Worm (Caenorhabditis elegans) whole organism, mixed stage, embryonic: ENCODE data around the gene lgc-56.
"Not testable (repeated sequence)": the region's sequence is repeated elsewhere in the genome, so short reads cannot be mapped to it uniquely, and the experiment has no call there.

Source experiments
- bed-3 ChIP-seq: fragments of 200-800 bp; sonication (Bioruptor generic); optimal IDR thresholded peaks from 3 replicates; lab custom pipeline; 2018; ENCODE audit warnings: mild to moderate bottlenecking, missing genetic modification characterization, moderate library complexity, missing compliant biosample characterization
- blmp-1 ChIP-seq: fragments of 150-350 bp; optimal IDR thresholded peaks from 2 replicates; lab custom pipeline; 2014; ENCODE audit warnings: missing biosample characterization, missing genetic modification characterization
- ceh-39 ChIP-seq: fragments of 150-350 bp; optimal IDR thresholded peaks from 2 replicates; lab custom pipeline; 2014; ENCODE audit warnings: missing biosample characterization, missing genetic modification characterization
- ceh-83 ChIP-seq: fragments of 200-800 bp; sonication (Bioruptor generic); optimal IDR thresholded peaks from 2 replicates; lab custom pipeline; 2018; ENCODE audit warnings: mild to moderate bottlenecking, missing genetic modification characterization, missing compliant biosample characterization
- ces-1 ChIP-seq: fragments of 150-350 bp; optimal IDR thresholded peaks from 2 replicates; lab custom pipeline; 2014; ENCODE audit warnings: missing biosample characterization, missing genetic modification reagents, missing genetic modification characterization
- cnd-1 ChIP-seq: fragments of 200-800 bp; sonication (Bioruptor generic); optimal IDR thresholded peaks from 2 replicates; lab custom pipeline; 2018; ENCODE audit warnings: mild to moderate bottlenecking, missing genetic modification characterization, missing compliant biosample characterization
- drap-1 ChIP-seq: fragments of 200-800 bp; sonication (Bioruptor generic); optimal IDR thresholded peaks from 3 replicates; lab custom pipeline; 2018; ENCODE audit warnings: mild to moderate bottlenecking, missing genetic modification characterization, missing compliant biosample characterization
- elt-1 ChIP-seq: sonication (generic microtip); optimal IDR thresholded peaks from 2 replicates; lab custom pipeline; 2017; ENCODE audit warnings: missing genetic modification characterization, mild to moderate bottlenecking, missing compliant biosample characterization, antibody characterized with exemption, moderate library complexity, borderline replicate concordance; ENCODE audit not compliant: insufficient read depth
- elt-3 ChIP-seq: fragments of 150-350 bp; optimal IDR thresholded peaks from 2 replicates; lab custom pipeline; 2014; ENCODE audit warnings: missing biosample characterization, missing genetic modification characterization
- flh-1 ChIP-seq: fragments of 200-800 bp; sonication (Bioruptor generic); optimal IDR thresholded peaks from 2 replicates; lab custom pipeline; 2018; ENCODE audit warnings: mild to moderate bottlenecking, missing genetic modification characterization, moderate library complexity, missing compliant biosample characterization
- ham-2 ChIP-seq: fragments of 200-800 bp; sonication (Bioruptor generic); optimal IDR thresholded peaks from 2 replicates; lab custom pipeline; 2018; ENCODE audit warnings: mild to moderate bottlenecking, missing genetic modification characterization, missing compliant biosample characterization
- hlh-1 ChIP-seq: fragments of 150-350 bp; optimal IDR thresholded peaks from 2 replicates; lab custom pipeline; 2014; ENCODE audit warnings: missing biosample characterization, missing genetic modification reagents, missing genetic modification characterization
- lin-13 ChIP-seq: fragments of 150-350 bp; optimal IDR thresholded peaks from 2 replicates; lab custom pipeline; 2014; ENCODE audit warnings: missing biosample characterization, missing genetic modification characterization
- lsy-2 ChIP-seq: fragments of 150-350 bp; optimal IDR thresholded peaks from 2 replicates; lab custom pipeline; 2014; ENCODE audit warnings: missing biosample characterization, missing genetic modification characterization
- mab-5 ChIP-seq: fragments of 150-350 bp; optimal IDR thresholded peaks from 2 replicates; lab custom pipeline; 2014; ENCODE audit warnings: missing biosample characterization, missing genetic modification characterization
- mep-1 ChIP-seq: fragments of 150-350 bp; optimal IDR thresholded peaks from 2 replicates; lab custom pipeline; 2017; ENCODE audit warnings: missing biosample characterization, missing genetic modification reagents, missing genetic modification characterization, inconsistent platforms
- mls-2 ChIP-seq: sonication (generic microtip); optimal IDR thresholded peaks from 2 replicates; lab custom pipeline; 2016; ENCODE audit warnings: mild to moderate bottlenecking, missing genetic modification characterization, moderate library complexity, missing compliant biosample characterization
- nhr-237 ChIP-seq: fragments of 150-350 bp; optimal IDR thresholded peaks from 2 replicates; lab custom pipeline; 2014; ENCODE audit warnings: missing biosample characterization, missing genetic modification characterization
- nhr-28 ChIP-seq: fragments of 150-350 bp; optimal IDR thresholded peaks from 2 replicates; lab custom pipeline; 2014; ENCODE audit warnings: missing biosample characterization, missing genetic modification characterization
- nhr-76 ChIP-seq: sonication (generic microtip); optimal IDR thresholded peaks from 2 replicates; lab custom pipeline; 2017; ENCODE audit warnings: missing biosample characterization, missing genetic modification characterization
- pha-4 ChIP-seq: fragments of 150-350 bp; optimal IDR thresholded peaks from 2 replicates; lab custom pipeline; 2018; ENCODE audit warnings: missing biosample characterization, missing genetic modification reagents, missing genetic modification characterization
- snpc-4 ChIP-seq: fragments of 150-350 bp; optimal IDR thresholded peaks from 2 replicates; lab custom pipeline; 2014; ENCODE audit warnings: missing biosample characterization, missing genetic modification characterization
- sptf-1 ChIP-seq: sonication (generic microtip); optimal IDR thresholded peaks from 2 replicates; lab custom pipeline; 2017; ENCODE audit warnings: mild to moderate bottlenecking, missing genetic modification characterization, moderate library complexity, missing compliant biosample characterization
- tbx-8 ChIP-seq: fragments of 200-800 bp; sonication (Bioruptor generic); optimal IDR thresholded peaks from 2 replicates; lab custom pipeline; 2018; ENCODE audit warnings: mild to moderate bottlenecking, missing genetic modification characterization, moderate library complexity, missing compliant biosample characterization
- unc-39 ChIP-seq: fragments of 150-350 bp; optimal IDR thresholded peaks from 2 replicates; lab custom pipeline; 2014; ENCODE audit warnings: missing biosample characterization, missing genetic modification characterization
- unc-62 ChIP-seq: fragments of 150-350 bp; optimal IDR thresholded peaks from 2 replicates; lab custom pipeline; 2014; ENCODE audit warnings: missing biosample characterization, missing genetic modification reagents, missing genetic modification characterization
- zip-8 ChIP-seq: fragments of 150-350 bp; optimal IDR thresholded peaks from 2 replicates; lab custom pipeline; 2014; ENCODE audit warnings: missing biosample characterization, missing genetic modification characterization
- ztf-11 ChIP-seq: fragments of 150-350 bp; optimal IDR thresholded peaks from 2 replicates; lab custom pipeline; 2014; ENCODE audit warnings: missing biosample characterization, missing genetic modification characterization

lgc-56 gene

ce11 chrII:5105020-5105419, 25.2 kb upstream of the lgc-56 start (continued):
- peak; percentile 53 for TF ChIP-seq nhr-237
- peak; percentile 98 for TF ChIP-seq cnd-1 (tag; lab: Kevin White, UChicago)
- TF ChIP-seq mls-2: peak; percentile 99
- peak; percentile 96 for TF ChIP-seq tbx-8
- TF ChIP-seq mep-1 (tag; lab: Kevin White, UChicago): peak; percentile 92
- TF ChIP-seq, all 35 proteins: peak for 29

ce11 chrII:5109693-5110092, 20.5 kb upstream of the lgc-56 start, which contains the start of gene F09C12.2:
F09C12.2 (plus strand) TSS chrII:5110012.
- TF ChIP-seq flh-1 (GFP tag; lab: Kevin White, UChicago): no peak
- no peak for TF ChIP-seq ceh-83 (GFP tag; lab: Kevin White, UChicago)
- no peak for TF ChIP-seq ceh-39
- TF ChIP-seq blmp-1 (tag; lab: Kevin White, UChicago): no peak
- no peak for TF ChIP-seq ztf-11 (tag; lab: Kevin White, UChicago)
- TF ChIP-seq elt-3: no peak
- no peak for TF ChIP-seq hlh-1 (tag; lab: Kevin White, UChicago)
- no peak for TF ChIP-seq bed-3 (GFP tag; lab: Kevin White, UChicago)
- TF ChIP-seq zip-8: no peak
- TF ChIP-seq nhr-237: no peak
- no peak for TF ChIP-seq nhr-76 (tag; lab: Kevin White, UChicago)
- no peak for TF ChIP-seq lsy-2 (tag; lab: Kevin White, UChicago)
- no peak for TF ChIP-seq unc-39
- no peak for TF ChIP-seq drap-1 (GFP tag; lab: Kevin White, UChicago)
- TF ChIP-seq mep-1 (tag; lab: Kevin White, UChicago): no peak
- no peak for TF ChIP-seq nhr-28 (tag; lab: Kevin White, UChicago)
- TF ChIP-seq pha-4 (tag; lab: Kevin White, UChicago): no peak
- no peak for TF ChIP-seq lin-13 (tag; lab: Kevin White, UChicago)
- no peak for TF ChIP-seq unc-62 (GFP tag; lab: Kevin White, UChicago)

- TF ChIP-seq nhr-237: no peak
- TF ChIP-seq zip-8: no peak
- TF ChIP-seq mab-5: no peak
- no peak for TF ChIP-seq elt-3
- no peak for TF ChIP-seq sptf-1 (tag; lab: Kevin White, UChicago)
- TF ChIP-seq ztf-11 (tag; lab: Kevin White, UChicago): no peak
- no peak for TF ChIP-seq ceh-83 (GFP tag; lab: Kevin White, UChicago)
- no peak for TF ChIP-seq elt-1 (tag; lab: Kevin White, UChicago)
Observed at ce11 chrII:5112082-5112481, 18.1 kb upstream of the lgc-56 start, which contains the start of gene F09C12.8. F09C12.8 (plus strand) TSS chrII:5112382.

ce11 chrII:5115235-5115634, 14.9 kb upstream of the lgc-56 start, which contains the start of gene msp-74:
msp-74 (minus strand) TSS chrII:5115335.
- TF ChIP-seq mab-5; ham-2 (GFP tag; lab: Kevin White, UChicago); snpc-4 (tag; lab: Kevin White, UChicago): not testable (repeated sequence)
- TF ChIP-seq, all 35 proteins: peak for 0; not testable (repeated sequence) for 35

- no peak for TF ChIP-seq mab-5
- no peak for TF ChIP-seq blmp-1 (tag; lab: Kevin White, UChicago)
- no peak for TF ChIP-seq elt-1 (tag; lab: Kevin White, UChicago)
- TF ChIP-seq ztf-11 (tag; lab: Kevin White, UChicago): no peak
- no peak for TF ChIP-seq unc-62 (GFP tag; lab: Kevin White, UChicago)
- TF ChIP-seq ceh-83 (GFP tag; lab: Kevin White, UChicago): no peak
- no peak for TF ChIP-seq zip-8
- TF ChIP-seq pha-4 (tag; lab: Kevin White, UChicago): no peak
- TF ChIP-seq lsy-2 (tag; lab: Kevin White, UChicago): no peak
- TF ChIP-seq bed-3 (GFP tag; lab: Kevin White, UChicago): no peak
- TF ChIP-seq nhr-237: no peak
- TF ChIP-seq mls-2: no peak
- TF ChIP-seq, all 35 proteins: peak for 0
Observed at ce11 chrII:5115733-5116132, 14.4 kb upstream of the lgc-56 start, which contains the start of gene srsy-1. srsy-1 (plus strand) TSS chrII:5116033.

- TF ChIP-seq ces-1 (GFP tag; lab: Kevin White, UChicago) (no peak), unc-62 (GFP tag; lab: Kevin White, UChicago) (peak; percentile 86)
Observed at ce11 chrII:5120612-5121011, 9.6 kb upstream of the lgc-56 start.
